Fruit fly (Drosophila melanogaster) whole organism, adult: ENCODE measurements around the gene CG14322.

Source experiments
- CG11617 ChIP-seq: fragments of 200-800 bp; sonication (Bioruptor generic); optimal IDR thresholded peaks from 2 replicates; lab custom pipeline; 2017; ENCODE audit warnings: mild to moderate bottlenecking, missing biosample characterization, missing genetic modification reagents, missing genetic modification characterization
- CG14711 ChIP-seq: fragments of 200-800 bp; sonication (Bioruptor generic); optimal IDR thresholded peaks from 2 replicates; lab custom pipeline; 2018; ENCODE audit warnings: missing biosample characterization, mild to moderate bottlenecking, missing genetic modification characterization, moderate library complexity
- CG33017 ChIP-seq: fragments of 200-800 bp; sonication (Bioruptor generic); optimal IDR thresholded peaks from 2 replicates; lab custom pipeline; 2018; ENCODE audit warnings: missing biosample characterization, mild to moderate bottlenecking, missing genetic modification characterization, moderate library complexity
- CG7101 ChIP-seq: fragments of 200-800 bp; sonication (Bioruptor generic); optimal IDR thresholded peaks from 2 replicates; lab custom pipeline; 2018; ENCODE audit warnings: missing biosample characterization, mild to moderate bottlenecking, missing genetic modification characterization, moderate library complexity
- Clk ChIP-seq: fragments of 200-800 bp; sonication (Bioruptor generic); optimal IDR thresholded peaks from 2 replicates; lab custom pipeline; 2017; ENCODE audit warnings: missing biosample characterization, missing genetic modification characterization
- Crg-1 ChIP-seq: fragments of 200-800 bp; sonication (Bioruptor generic); optimal IDR thresholded peaks from 2 replicates; lab custom pipeline; 2016; ENCODE audit warnings: missing biosample characterization, missing genetic modification characterization
- cic ChIP-seq: fragments of 200-800 bp; sonication (Bioruptor generic); optimal IDR thresholded peaks from 2 replicates; lab custom pipeline; 2017; ENCODE audit warnings: missing biosample characterization, mild to moderate bottlenecking, missing genetic modification characterization, moderate library complexity

DNA sequence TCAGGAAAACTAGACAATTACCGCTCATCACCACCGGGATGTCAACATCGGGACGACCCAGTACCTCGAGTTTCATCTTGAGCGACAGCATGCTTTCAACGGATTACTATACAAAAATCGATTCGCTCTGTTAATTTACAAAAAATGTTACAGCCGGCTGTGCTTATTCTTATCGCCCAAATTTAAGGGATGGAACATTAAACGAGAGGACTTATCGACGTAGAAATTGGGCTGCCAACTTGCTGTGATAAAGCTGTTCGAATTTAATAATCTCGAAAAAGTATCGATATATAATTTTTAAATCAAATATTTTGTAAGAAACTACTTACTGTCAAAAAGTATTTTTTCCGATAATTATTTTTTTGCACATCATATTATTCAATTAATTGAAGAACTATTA is 39.4 kb downstream of the CG14322 start, which contains the start of gene CG31249:
- no peak for TF ChIP-seq CG33017 (tag; lab: Kevin White, UChicago)
- TF ChIP-seq Clk (GFP tag; lab: Kevin White, UChicago), result no peak
- no peak for TF ChIP-seq CG11617
- TF ChIP-seq Crg-1 (GFP tag; lab: Kevin White, UChicago), result peak; percentile 16
- TF ChIP-seq CG14711 (tag; lab: Kevin White, UChicago), result no peak
- peak; percentile 22 for TF ChIP-seq CG7101 (tag; lab: Kevin White, UChicago)
- TF ChIP-seq cic (GFP tag; lab: Kevin White, UChicago), result no peak
